Fruit fly (Drosophila melanogaster): ENCODE measurements around the gene Rpt3R.

Rpt3R gene

DNA sequence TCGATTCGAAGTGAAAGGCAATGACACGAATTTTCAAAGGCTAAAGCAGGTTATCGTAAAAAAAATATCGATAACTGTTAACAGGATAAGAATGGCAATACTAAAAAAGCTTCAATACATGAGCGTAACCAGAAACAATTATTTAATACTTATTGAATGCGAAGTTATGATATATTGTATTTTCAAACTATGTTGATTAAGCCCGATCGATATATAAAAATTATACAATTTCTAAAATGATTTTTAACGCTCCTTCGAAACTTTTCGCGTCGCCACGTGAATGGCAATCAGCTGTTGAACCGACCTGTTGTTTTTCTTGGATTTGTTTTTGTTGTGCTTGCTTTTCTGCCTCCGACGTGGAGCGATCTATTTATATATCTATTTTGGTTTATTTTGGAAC is at the start of gene Rpt3R, which contains the start of gene Alg12:
Rpt3R (minus strand) TSS at position 324 of the 400 bp plus-strand sequence.
Alg12 (plus strand) TSS at position 305 of the 400 bp plus-strand sequence.
- TF ChIP-seq CG11617 (GFP tag; optimal IDR thresholded peaks at IDR 0.05) = peak; percentile 4
- peak; percentile 71 for TF ChIP-seq CG14711 (tag; optimal IDR thresholded peaks at IDR 0.05)
- TF ChIP-seq CG33017 (tag; optimal IDR thresholded peaks at IDR 0.05) = no peak
- TF ChIP-seq Crg-1 (GFP tag; optimal IDR thresholded peaks at IDR 0.05) = peak; percentile 19
- peak; percentile 21 for TF ChIP-seq bab1 (GFP tag; optimal IDR thresholded peaks at IDR 0.05)
- no peak for TF ChIP-seq CG1620 (GFP tag; optimal IDR thresholded peaks at IDR 0.05)
- no peak for TF ChIP-seq kay (GFP tag; ENCODE audit: borderline replicate concordance)

DNA sequence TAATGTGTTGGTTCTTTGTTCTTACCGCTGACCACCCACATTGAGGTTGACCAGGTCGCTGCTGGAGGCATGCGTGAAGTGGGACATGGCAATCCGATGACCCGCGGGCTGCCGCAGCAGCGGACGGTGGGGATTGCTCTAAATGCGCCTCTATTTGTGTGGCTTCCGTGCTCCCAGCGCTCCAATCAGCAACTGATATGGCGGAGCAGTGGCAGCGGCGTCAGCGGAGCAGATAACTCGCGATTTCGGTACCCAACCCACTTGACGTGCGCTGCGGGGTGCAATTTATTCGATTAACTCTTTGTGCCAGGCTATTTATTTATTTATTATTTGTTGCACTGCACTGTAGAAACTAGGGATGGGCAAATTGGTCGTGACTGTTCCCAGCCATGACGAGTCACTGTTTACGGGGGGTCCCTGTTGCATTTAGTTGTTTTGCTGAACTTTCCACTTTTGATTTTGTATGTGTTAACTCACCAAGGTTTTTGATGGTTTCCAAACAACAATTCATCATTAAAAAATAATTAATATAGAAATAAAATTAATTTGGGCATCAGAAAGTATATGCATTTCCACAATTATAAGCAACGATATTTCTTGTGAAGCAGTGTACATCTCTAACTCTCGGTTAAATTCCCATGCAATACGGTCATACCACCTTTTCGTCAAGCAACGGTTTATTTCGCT is 44.5 kb upstream of the Rpt3R start, which contains the start of the genes CG9467 and CG8526:
CG9467 (minus strand) TSS at position 383 of the 687 bp plus-strand sequence.
CG8526 (plus strand) TSS at position 637 of the 687 bp plus-strand sequence.
- TF ChIP-seq cnc (optimal IDR thresholded peaks at IDR 0.05) (no peak), pad (GFP tag; optimal IDR thresholded peaks at IDR 0.05) (peak; percentile 65), Mnt (GFP tag; optimal IDR thresholded peaks at IDR 0.05) (peak; percentile 63), CG33017 (tag; optimal IDR thresholded peaks at IDR 0.05) (no peak), CG11617 (GFP tag; optimal IDR thresholded peaks at IDR 0.05) (peak; percentile 73), Crg-1 (GFP tag; optimal IDR thresholded peaks at IDR 0.05) (peak; percentile 66), CG5204 (GFP tag; optimal IDR thresholded peaks at IDR 0.05) (no peak), CG1620 (GFP tag; optimal IDR thresholded peaks at IDR 0.05) (peak; percentile 63), toe (GFP tag; optimal IDR thresholded peaks at IDR 0.05) (peak; percentile 82), cic (GFP tag; optimal IDR thresholded peaks at IDR 0.05) (no peak), kay (GFP tag; ENCODE audit: borderline replicate concordance) (no peak), tj (GFP tag; optimal IDR thresholded peaks at IDR 0.05) (peak; percentile 61), CG12768 (GFP tag; optimal IDR thresholded peaks at IDR 0.05) (peak; percentile 60), CG7101 (tag; optimal IDR thresholded peaks at IDR 0.05) (peak; percentile 68), Hr96 (GFP tag; optimal IDR thresholded peaks at IDR 0.05) (no peak), CG7045 (GFP tag; optimal IDR thresholded peaks at IDR 0.05) (peak; percentile 64), CG14711 (tag; optimal IDR thresholded peaks at IDR 0.05) (peak; percentile 66), Clk (GFP tag; optimal IDR thresholded peaks at IDR 0.05) (peak; percentile 37), ovo (GFP tag; optimal IDR thresholded peaks at IDR 0.05) (peak; percentile 85), bab1 (GFP tag; optimal IDR thresholded peaks at IDR 0.05) (peak; percentile 59)

DNA sequence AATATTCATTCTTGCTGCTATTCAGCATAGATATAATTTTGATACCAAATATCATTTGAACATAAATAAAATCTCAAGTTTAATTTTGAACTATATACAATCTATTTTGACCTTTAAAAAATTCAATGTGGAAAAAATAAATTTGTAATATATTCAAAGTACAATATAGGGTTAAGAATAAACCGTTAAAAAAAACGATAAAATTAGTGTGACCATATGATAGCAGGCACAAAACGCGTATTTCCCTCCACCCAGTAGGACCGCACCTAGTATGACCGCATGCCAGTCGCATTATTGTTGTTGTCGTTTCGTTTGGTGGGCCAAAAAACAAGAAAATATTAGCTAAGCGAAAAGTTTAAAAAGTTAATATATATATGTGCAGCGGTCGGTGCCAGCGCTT is 36.7 kb upstream of the Rpt3R start, which contains the start of gene CG8516:
CG8516 (plus strand) TSS at position 278 of the 400 bp plus-strand sequence.
- TF ChIP-seq pad (GFP tag; optimal IDR thresholded peaks at IDR 0.05) (no peak), bab1 (GFP tag; optimal IDR thresholded peaks at IDR 0.05) (peak; percentile 4), kay (GFP tag; ENCODE audit: borderline replicate concordance) (no peak), CG11617 (GFP tag; optimal IDR thresholded peaks at IDR 0.05) (peak; percentile 26), cic (GFP tag; optimal IDR thresholded peaks at IDR 0.05) (no peak), Mnt (GFP tag; optimal IDR thresholded peaks at IDR 0.05) (peak; percentile 25), toe (GFP tag; optimal IDR thresholded peaks at IDR 0.05) (no peak), CG1620 (GFP tag; optimal IDR thresholded peaks at IDR 0.05) (no peak), tj (GFP tag; optimal IDR thresholded peaks at IDR 0.05) (peak; percentile 29), CG12768 (GFP tag; optimal IDR thresholded peaks at IDR 0.05) (no peak), CG33017 (tag; optimal IDR thresholded peaks at IDR 0.05) (peak; percentile 28), Clk (GFP tag; optimal IDR thresholded peaks at IDR 0.05) (no peak), Hr96 (GFP tag; optimal IDR thresholded peaks at IDR 0.05) (no peak), CG5204 (GFP tag; optimal IDR thresholded peaks at IDR 0.05) (no peak), CG7045 (GFP tag; optimal IDR thresholded peaks at IDR 0.05) (no peak), cnc (optimal IDR thresholded peaks at IDR 0.05) (no peak), ovo (GFP tag; optimal IDR thresholded peaks at IDR 0.05) (no peak), CG7101 (tag; optimal IDR thresholded peaks at IDR 0.05) (peak; percentile 37), CG14711 (tag; optimal IDR thresholded peaks at IDR 0.05) (peak; percentile 45), Crg-1 (GFP tag; optimal IDR thresholded peaks at IDR 0.05) (no peak)

DNA sequence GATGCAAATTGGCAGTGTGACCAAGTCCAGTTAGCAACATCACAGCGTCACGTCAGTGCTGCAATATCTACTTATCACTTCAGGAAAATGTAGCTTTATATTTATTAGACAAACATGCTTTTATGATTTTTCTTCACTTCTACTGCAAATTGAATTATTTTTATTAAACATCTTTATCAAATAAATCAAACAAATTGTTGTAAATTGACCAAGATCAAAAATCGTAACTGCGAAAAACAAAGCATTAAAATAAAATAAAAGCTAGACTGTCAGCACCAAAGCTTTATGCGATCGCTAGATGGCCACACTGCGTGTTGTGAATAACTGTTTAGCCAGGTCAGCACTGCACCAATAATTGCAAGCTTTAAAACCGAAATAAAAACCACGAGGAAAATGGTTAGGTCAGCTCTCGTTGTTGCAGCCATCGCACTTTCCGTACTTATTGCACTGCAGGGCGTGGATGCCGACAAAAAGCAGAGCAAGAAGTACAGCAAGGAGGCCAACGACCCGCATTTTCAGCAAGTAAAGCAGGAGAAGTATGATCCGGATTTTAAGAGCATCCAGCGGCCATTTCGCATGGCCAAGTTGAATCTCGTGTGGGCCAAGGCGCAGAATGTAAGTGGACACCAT is 35.0 kb upstream of the Rpt3R start, which contains the start of the genes CG12945 and CG8507:
CG12945 (minus strand) TSS at position 45 of the 630 bp plus-strand sequence.
CG8507 (plus strand) TSS at position 307 of the 630 bp plus-strand sequence.
- peak; percentile 56 for TF ChIP-seq CG11617 (GFP tag; optimal IDR thresholded peaks at IDR 0.05)
- no peak for TF ChIP-seq CG5204 (GFP tag; optimal IDR thresholded peaks at IDR 0.05)
- peak; percentile 55 for TF ChIP-seq pad (GFP tag; optimal IDR thresholded peaks at IDR 0.05)
- TF ChIP-seq CG1620 (GFP tag; optimal IDR thresholded peaks at IDR 0.05) = peak; percentile 72
- peak; percentile 50 for TF ChIP-seq CG14711 (tag; optimal IDR thresholded peaks at IDR 0.05)
- TF ChIP-seq CG7101 (tag; optimal IDR thresholded peaks at IDR 0.05) = peak; percentile 65
- peak; percentile 41 for TF ChIP-seq Mnt (GFP tag; optimal IDR thresholded peaks at IDR 0.05)
- no peak for TF ChIP-seq Clk (GFP tag; optimal IDR thresholded peaks at IDR 0.05)
- no peak for TF ChIP-seq CG7045 (GFP tag; optimal IDR thresholded peaks at IDR 0.05)
- peak; percentile 79 for TF ChIP-seq bab1 (GFP tag; optimal IDR thresholded peaks at IDR 0.05)
- TF ChIP-seq cnc (optimal IDR thresholded peaks at IDR 0.05) = no peak
- peak; percentile 52 for TF ChIP-seq CG12768 (GFP tag; optimal IDR thresholded peaks at IDR 0.05)
- TF ChIP-seq cic (GFP tag; optimal IDR thresholded peaks at IDR 0.05) = peak; percentile 44
- TF ChIP-seq ovo (GFP tag; optimal IDR thresholded peaks at IDR 0.05) = peak; percentile 72
- TF ChIP-seq toe (GFP tag; optimal IDR thresholded peaks at IDR 0.05) = no peak
- peak; percentile 53 for TF ChIP-seq CG33017 (tag; optimal IDR thresholded peaks at IDR 0.05)
- no peak for TF ChIP-seq Hr96 (GFP tag; optimal IDR thresholded peaks at IDR 0.05)
- peak; percentile 97 for TF ChIP-seq tj (GFP tag; optimal IDR thresholded peaks at IDR 0.05)
- TF ChIP-seq Crg-1 (GFP tag; optimal IDR thresholded peaks at IDR 0.05) = peak; percentile 74
- TF ChIP-seq kay (GFP tag; ENCODE audit: borderline replicate concordance) = no peak
